Fruit fly (Drosophila melanogaster): ENCODE results near the gene CG9682.

Gene CG9682

dm6 chr3R:30213697-30214096 is 37.0 kb upstream of the CG9682 start, which contains the start of gene CecB:
Gene CecB (minus strand): TSS chr3R:30213797.
- no peak for TF ChIP-seq psq (optimal IDR thresholded peaks at IDR 0.05)
- no peak for TF ChIP-seq Dll (optimal IDR thresholded peaks at IDR 0.05)
- TF ChIP-seq pan (optimal IDR thresholded peaks at IDR 0.05), result no peak
- no peak for TF ChIP-seq CG8478 (optimal IDR thresholded peaks at IDR 0.05)
- no peak for TF ChIP-seq usp (GFP tag; optimal IDR thresholded peaks at IDR 0.05)
- TF ChIP-seq EcR (GFP tag; optimal IDR thresholded peaks at IDR 0.05), result no peak

dm6 chr3R:30215020-30215419 is 35.7 kb upstream of the CG9682 start:
- TF ChIP-seq psq (optimal IDR thresholded peaks at IDR 0.05) (no peak), Dll (optimal IDR thresholded peaks at IDR 0.05) (no peak), pan (optimal IDR thresholded peaks at IDR 0.05) (no peak), usp (GFP tag; optimal IDR thresholded peaks at IDR 0.05) (no peak), CG8478 (optimal IDR thresholded peaks at IDR 0.05) (no peak), EcR (GFP tag; optimal IDR thresholded peaks at IDR 0.05) (no peak)

- no peak for TF ChIP-seq CG8478 (optimal IDR thresholded peaks at IDR 0.05)
- TF ChIP-seq EcR (GFP tag; optimal IDR thresholded peaks at IDR 0.05), result no peak
- TF ChIP-seq usp (GFP tag; optimal IDR thresholded peaks at IDR 0.05), result no peak
- TF ChIP-seq psq (optimal IDR thresholded peaks at IDR 0.05), result no peak
- no peak for TF ChIP-seq pan (optimal IDR thresholded peaks at IDR 0.05)
- TF ChIP-seq Dll (optimal IDR thresholded peaks at IDR 0.05), result no peak
Observed at dm6 chr3R:30216210-30216609, 34.5 kb upstream of the CG9682 start, which contains the start of gene CecC. Gene CecC (plus strand): TSS chr3R:30216484.

dm6 chr3R:30222236-30222635 is 28.5 kb upstream of the CG9682 start:
- TF ChIP-seq psq (optimal IDR thresholded peaks at IDR 0.05) (no peak), pan (optimal IDR thresholded peaks at IDR 0.05) (no peak), Dll (optimal IDR thresholded peaks at IDR 0.05) (no peak), usp (GFP tag; optimal IDR thresholded peaks at IDR 0.05) (no peak), EcR (GFP tag; optimal IDR thresholded peaks at IDR 0.05) (no peak), CG8478 (optimal IDR thresholded peaks at IDR 0.05) (no peak)

- TF ChIP-seq usp (GFP tag; optimal IDR thresholded peaks at IDR 0.05), result no peak
- no peak for TF ChIP-seq psq (optimal IDR thresholded peaks at IDR 0.05)
- TF ChIP-seq EcR (GFP tag; optimal IDR thresholded peaks at IDR 0.05), result no peak
- TF ChIP-seq Dll (optimal IDR thresholded peaks at IDR 0.05), result no peak
- TF ChIP-seq pan (optimal IDR thresholded peaks at IDR 0.05), result no peak
- TF ChIP-seq CG8478 (optimal IDR thresholded peaks at IDR 0.05), result no peak
Observed at dm6 chr3R:30224577-30224976, 26.2 kb upstream of the CG9682 start.

dm6 chr3R:30235253-30235652 is 15.5 kb upstream of the CG9682 start:
- TF ChIP-seq pan (optimal IDR thresholded peaks at IDR 0.05) (no peak), CG8478 (optimal IDR thresholded peaks at IDR 0.05) (no peak), Dll (optimal IDR thresholded peaks at IDR 0.05) (no peak), psq (optimal IDR thresholded peaks at IDR 0.05) (no peak), usp (GFP tag; optimal IDR thresholded peaks at IDR 0.05) (no peak), EcR (GFP tag; optimal IDR thresholded peaks at IDR 0.05) (no peak)

dm6 chr3R:30236994-30237393 is 13.7 kb upstream of the CG9682 start:
- TF ChIP-seq Dll (optimal IDR thresholded peaks at IDR 0.05) (no peak), usp (GFP tag; optimal IDR thresholded peaks at IDR 0.05) (no peak), CG8478 (optimal IDR thresholded peaks at IDR 0.05) (no peak), psq (optimal IDR thresholded peaks at IDR 0.05) (no peak), pan (optimal IDR thresholded peaks at IDR 0.05) (no peak), EcR (GFP tag; optimal IDR thresholded peaks at IDR 0.05) (no peak)

dm6 chr3R:30237634-30238033 is 13.1 kb upstream of the CG9682 start, which contains the start of gene CG43448:
Gene CG43448 (minus strand): TSS chr3R:30237734.
- TF ChIP-seq psq (optimal IDR thresholded peaks at IDR 0.05), result no peak
- TF ChIP-seq pan (optimal IDR thresholded peaks at IDR 0.05), result no peak
- no peak for TF ChIP-seq usp (GFP tag; optimal IDR thresholded peaks at IDR 0.05)
- TF ChIP-seq CG8478 (optimal IDR thresholded peaks at IDR 0.05), result no peak
- no peak for TF ChIP-seq EcR (GFP tag; optimal IDR thresholded peaks at IDR 0.05)
- no peak for TF ChIP-seq Dll (optimal IDR thresholded peaks at IDR 0.05)

- TF ChIP-seq pan (optimal IDR thresholded peaks at IDR 0.05) (no peak), usp (GFP tag; optimal IDR thresholded peaks at IDR 0.05) (no peak)
Observed at dm6 chr3R:30240245-30240644, 10.5 kb upstream of the CG9682 start.

- TF ChIP-seq psq (optimal IDR thresholded peaks at IDR 0.05) (no peak), Dll (optimal IDR thresholded peaks at IDR 0.05) (no peak), EcR (GFP tag; optimal IDR thresholded peaks at IDR 0.05) (no peak), pan (optimal IDR thresholded peaks at IDR 0.05) (no peak), CG8478 (optimal IDR thresholded peaks at IDR 0.05) (no peak), usp (GFP tag; optimal IDR thresholded peaks at IDR 0.05) (no peak)
Observed at dm6 chr3R:30243262-30243815, 7.4 kb upstream of the CG9682 start, which contains the start of gene CG9737. Gene CG9737 (minus strand): TSS chr3R:30243312.

dm6 chr3R:30245739-30246589 is 4.8 kb upstream of the CG9682 start:
- TF ChIP-seq pan (optimal IDR thresholded peaks at IDR 0.05), result no peak
- no peak for TF ChIP-seq EcR (GFP tag; optimal IDR thresholded peaks at IDR 0.05)
- no peak for TF ChIP-seq usp (GFP tag; optimal IDR thresholded peaks at IDR 0.05)
- TF ChIP-seq psq (optimal IDR thresholded peaks at IDR 0.05), result no peak
- TF ChIP-seq Dll (optimal IDR thresholded peaks at IDR 0.05), result no peak
- no peak for TF ChIP-seq CG8478 (optimal IDR thresholded peaks at IDR 0.05)

dm6 chr3R:30246603-30247002 is 4.1 kb upstream of the CG9682 start, which contains the start of gene CG9733:
Gene CG9733 (minus strand): TSS chr3R:30246703.
- TF ChIP-seq usp (GFP tag; optimal IDR thresholded peaks at IDR 0.05) (no peak), CG8478 (optimal IDR thresholded peaks at IDR 0.05) (no peak), psq (optimal IDR thresholded peaks at IDR 0.05) (no peak), EcR (GFP tag; optimal IDR thresholded peaks at IDR 0.05) (no peak), Dll (optimal IDR thresholded peaks at IDR 0.05) (no peak), pan (optimal IDR thresholded peaks at IDR 0.05) (no peak)

All from whole organism.